Worm (Caenorhabditis elegans): ENCODE data around the gene mrps-25.
A peak's percentile ranks its signal among the peaks of the same experiment; 100 is the strongest.

The mrps-25 gene

DNA sequence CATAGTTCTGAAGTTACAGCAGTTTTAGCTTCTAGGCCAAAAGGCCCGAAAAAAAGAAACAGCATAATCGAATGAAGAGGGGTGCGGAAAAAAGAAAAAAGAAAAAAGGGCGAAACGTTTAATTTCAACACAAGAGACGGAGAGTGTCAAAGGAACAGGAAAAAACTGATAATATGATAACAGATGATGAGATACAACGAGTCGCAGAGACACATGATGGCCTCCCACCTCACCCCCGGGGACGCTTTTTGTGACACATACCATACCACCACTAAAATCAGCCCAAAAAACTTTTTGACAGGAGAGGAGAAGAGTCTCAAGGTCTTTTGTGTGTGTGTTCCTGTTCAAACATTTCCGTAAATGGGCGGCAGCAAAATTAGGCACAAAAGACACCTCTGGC lies 21.6 kb upstream of the mrps-25 start (continued):
- TF ChIP-seq fkh-10 (GFP tag; optimal IDR thresholded peaks at IDR 0.05), result no peak
- peak in 1 of 2 experiments; percentile 42 for TF ChIP-seq mdl-1 (tag; optimal IDR thresholded peaks at IDR 0.05)
- TF ChIP-seq aha-1 (tag), result no peak
- no peak for TF ChIP-seq mxl-2 (GFP tag; conservative IDR thresholded peaks at IDR 0.05)
- peak; percentile 54 for TF ChIP-seq pqm-1 (tag; optimal IDR thresholded peaks at IDR 0.05)
- no peak for TF ChIP-seq vab-7 (GFP tag; IDR thresholded peaks at IDR 0.05)
- no peak for TF ChIP-seq D1046.2 (GFP tag; IDR thresholded peaks at IDR 0.05)
- TF ChIP-seq saeg-2 (GFP tag; IDR thresholded peaks at IDR 0.05), result no peak
- no peak for TF ChIP-seq zip-2 (tag; optimal IDR thresholded peaks at IDR 0.05)
- TF ChIP-seq ceh-32 (tag; optimal IDR thresholded peaks at IDR 0.05; ENCODE audit: poor library complexity), result no peak
- TF ChIP-seq attf-4 (tag; optimal IDR thresholded peaks at IDR 0.05), result no peak
- peak; percentile 38 for TF ChIP-seq mes-2 (tag; optimal IDR thresholded peaks at IDR 0.05; ENCODE audit: poor library complexity, severe bottlenecking)
- TF ChIP-seq nhr-6 (tag; optimal IDR thresholded peaks at IDR 0.05), result peak; percentile 27
- no peak for TF ChIP-seq spr-1 (tag; optimal IDR thresholded peaks at IDR 0.05)
- 0 out of 2 replicates have a peak, but pooled peaks have one; percentile 22 for TF ChIP-seq pha-4 (GFP tag; IDR thresholded peaks at IDR 0.05)
- no peak for TF ChIP-seq pha-4 (tag; optimal IDR thresholded peaks at IDR 0.05)
- TF ChIP-seq unc-39 (tag; optimal IDR thresholded peaks at IDR 0.05), result no peak
- no peak for TF ChIP-seq nhr-11 (tag; optimal IDR thresholded peaks at IDR 0.05)
- peak in 1 of 2 experiments; percentile 10 for TF ChIP-seq lsy-2 (tag; optimal IDR thresholded peaks at IDR 0.05)
- TF ChIP-seq Y75B8A.6 (GFP tag; IDR thresholded peaks at IDR 0.05), result no peak
- no peak for TF ChIP-seq gei-8 (GFP tag; optimal IDR thresholded peaks at IDR 0.05)
- TF ChIP-seq madf-9 (GFP tag; conservative IDR thresholded peaks at IDR 0.05), result no peak
- peak in 1 of 2 experiments; percentile 13 for TF ChIP-seq unc-62 (GFP tag; optimal IDR thresholded peaks at IDR 0.05 in 1 of 2)
- no peak for TF ChIP-seq unc-62 (tag; optimal IDR thresholded peaks at IDR 0.05)
- TF ChIP-seq lim-7 (GFP tag; IDR thresholded peaks at IDR 0.05), result no peak
- TF ChIP-seq daf-16 (GFP tag; optimal IDR thresholded peaks at IDR 0.05), result no peak
- peak; percentile 50 for TF ChIP-seq daf-16 (tag; optimal IDR thresholded peaks at IDR 0.05)
- TF ChIP-seq ZK546.5 (tag; optimal IDR thresholded peaks at IDR 0.05), result no peak
- no peak for TF ChIP-seq tag-97 (GFP tag; IDR thresholded peaks at IDR 0.05)
- TF ChIP-seq duxl-1 (tag; optimal IDR thresholded peaks at IDR 0.05; ENCODE audit: poor library complexity), result no peak
- peak; percentile 73 for TF ChIP-seq dmd-6 (GFP tag; IDR thresholded peaks at IDR 0.05)
- TF ChIP-seq daf-8 (GFP tag; IDR thresholded peaks at IDR 0.05), result no peak
- TF ChIP-seq jun-1 (tag; optimal IDR thresholded peaks at IDR 0.05), result no peak
- no peak for TF ChIP-seq R02D3.7 (tag; optimal IDR thresholded peaks at IDR 0.05)
- 0 out of 2 replicates have a peak, but pooled peaks have one; percentile 50 for TF ChIP-seq lin-1 (GFP tag; IDR thresholded peaks at IDR 0.05)
- TF ChIP-seq ceh-62 (tag; optimal IDR thresholded peaks at IDR 0.05), result no peak
- TF ChIP-seq T20F7.1 (GFP tag; optimal IDR thresholded peaks at IDR 0.05), result no peak
- TF ChIP-seq F26F4.8 (GFP tag; conservative IDR thresholded peaks at IDR 0.05), result no peak
- TF ChIP-seq ceh-82 (tag; optimal IDR thresholded peaks at IDR 0.05), result no peak
- no peak for TF ChIP-seq egl-43 (GFP tag; IDR thresholded peaks at IDR 0.05)
- TF ChIP-seq hlh-30 (tag; optimal IDR thresholded peaks at IDR 0.05; ENCODE audit: insufficient read depth), result peak; percentile 88
- no peak for TF ChIP-seq ztf-7 (tag; optimal IDR thresholded peaks at IDR 0.05)
- TF ChIP-seq lir-3 (tag; optimal IDR thresholded peaks at IDR 0.05), result no peak
- TF ChIP-seq daf-19 (GFP tag; conservative IDR thresholded peaks at IDR 0.05), result no peak

DNA sequence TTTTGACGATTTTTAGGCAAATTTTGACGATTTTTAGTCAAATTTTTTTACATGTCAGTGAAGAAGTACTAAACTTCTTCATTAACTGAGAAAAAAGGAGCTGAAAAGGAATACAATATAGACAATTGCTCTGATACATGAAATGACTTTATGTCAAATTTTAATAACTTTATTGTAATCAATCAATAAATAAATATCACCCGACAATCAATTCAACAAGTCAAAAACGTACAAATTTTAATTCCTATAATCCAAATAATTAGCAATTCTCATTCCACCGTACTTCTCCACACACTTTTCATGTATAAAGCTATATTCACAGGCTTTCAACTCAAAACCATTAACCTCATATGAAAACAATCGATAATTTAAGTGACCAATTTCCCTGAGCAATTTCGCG lies 18.2 kb upstream of the mrps-25 start:
- TF ChIP-seq zfp-3 (GFP tag; conservative IDR thresholded peaks at IDR 0.05), result no peak
- TF ChIP-seq unc-62 (GFP tag; optimal IDR thresholded peaks at IDR 0.05 in 1 of 2), result peak in 1 of 2 experiments; percentile 96
- no peak for TF ChIP-seq unc-62 (tag; optimal IDR thresholded peaks at IDR 0.05)
